Worm (Caenorhabditis elegans): Measurements from ENCODE around the gene F47B10.8.

Gene F47B10.8

ce11 chrX:10953834-10954233, 43.2 kb upstream of the F47B10.8 start, which contains the start of gene pbo-4:
Gene pbo-4, plus strand, starts transcription at chrX:10954134.
- TF ChIP-seq spr-3 (GFP tag; optimal IDR thresholded peaks at IDR 0.05) (no peak), mdt-29 (GFP tag; IDR thresholded peaks at IDR 0.05) (no peak), mep-1 (tag; optimal IDR thresholded peaks at IDR 0.05) (no peak), lin-39 (tag; optimal IDR thresholded peaks at IDR 0.05) (no peak), sdz-12 (GFP tag; optimal IDR thresholded peaks at IDR 0.05) (no peak), gei-8 (GFP tag; optimal IDR thresholded peaks at IDR 0.05) (no peak), ztf-7 (tag; optimal IDR thresholded peaks at IDR 0.05) (no peak), tra-1 (GFP tag; IDR thresholded peaks at IDR 0.05) (no peak), F44E2.7 (GFP tag; IDR thresholded peaks at IDR 0.05) (no peak), lin-1 (GFP tag; IDR thresholded peaks at IDR 0.05) (no peak), nhr-237 (tag; optimal IDR thresholded peaks at IDR 0.05) (no peak), aly-2 (tag; optimal IDR thresholded peaks at IDR 0.05) (no peak), lsy-2 (tag; optimal IDR thresholded peaks at IDR 0.05) (no peak), aha-1 (tag) (no peak), ceh-62 (tag; optimal IDR thresholded peaks at IDR 0.05) (no peak)

ce11 chrX:10951922-10952321, 41.3 kb upstream of the F47B10.8 start:
- no peak for TF ChIP-seq aha-1 (tag)
- no peak for TF ChIP-seq ZK337.2 (GFP tag; IDR thresholded peaks at IDR 0.05)
- no peak for TF ChIP-seq D1046.2 (GFP tag; IDR thresholded peaks at IDR 0.05)
- no peak for TF ChIP-seq Y105C5A.15 (GFP tag; IDR thresholded peaks at IDR 0.05)
- TF ChIP-seq lin-15B (tag; optimal IDR thresholded peaks at IDR 0.05) = no peak
- TF ChIP-seq ctbp-1 (GFP tag; IDR thresholded peaks at IDR 0.05) = no peak
- no peak for TF ChIP-seq daf-8 (GFP tag; IDR thresholded peaks at IDR 0.05)
- no peak for TF ChIP-seq dmd-8 (GFP tag; IDR thresholded peaks at IDR 0.05)
- peak; percentile 39 for TF ChIP-seq dve-1 (tag; optimal IDR thresholded peaks at IDR 0.05; ENCODE audit: insufficient read depth)
- no peak for TF ChIP-seq zfp-2 (tag; optimal IDR thresholded peaks at IDR 0.05)
- TF ChIP-seq ztf-7 (tag; optimal IDR thresholded peaks at IDR 0.05) = no peak
- TF ChIP-seq dmd-6 (GFP tag; IDR thresholded peaks at IDR 0.05) = 0 out of 2 replicates have a peak, but pooled peaks have one; percentile 15
- TF ChIP-seq php-3 (GFP tag; IDR thresholded peaks at IDR 0.05) = peak; percentile 88
- TF ChIP-seq daf-16 (GFP tag; optimal IDR thresholded peaks at IDR 0.05) = no peak
- peak; percentile 66 for TF ChIP-seq daf-16 (tag; optimal IDR thresholded peaks at IDR 0.05)
- no peak for TF ChIP-seq ZK546.5 (tag; optimal IDR thresholded peaks at IDR 0.05)
- no peak for TF ChIP-seq sdz-12 (GFP tag; optimal IDR thresholded peaks at IDR 0.05)
- TF ChIP-seq lin-29 (GFP tag; IDR thresholded peaks at IDR 0.05) = no peak
- no peak for TF ChIP-seq F49E8.2 (tag; optimal IDR thresholded peaks at IDR 0.05; ENCODE audit: borderline replicate concordance)
- TF ChIP-seq snpc-1.2 (GFP tag; IDR thresholded peaks at IDR 0.05) = no peak
- TF ChIP-seq mep-1 (tag; optimal IDR thresholded peaks at IDR 0.05) = no peak
- TF ChIP-seq nhr-48 (tag; optimal IDR thresholded peaks at IDR 0.05) = peak; percentile 39
- TF ChIP-seq nhr-102 (tag; optimal IDR thresholded peaks at IDR 0.05) = no peak
- TF ChIP-seq dpl-1 (GFP tag; optimal IDR thresholded peaks at IDR 0.05) = no peak
- no peak for TF ChIP-seq F44E2.7 (GFP tag; IDR thresholded peaks at IDR 0.05)
- TF ChIP-seq unc-39 (tag; optimal IDR thresholded peaks at IDR 0.05) = no peak
- no peak for TF ChIP-seq T26A8.4 (GFP tag; IDR thresholded peaks at IDR 0.05)
- no peak for TF ChIP-seq Y75B8A.6 (GFP tag; IDR thresholded peaks at IDR 0.05)
- no peak for TF ChIP-seq ceh-28 (tag; optimal IDR thresholded peaks at IDR 0.05)
- TF ChIP-seq nhr-111 (GFP tag; optimal IDR thresholded peaks at IDR 0.05) = no peak
- TF ChIP-seq nhr-42 (GFP tag; IDR thresholded peaks at IDR 0.05) = no peak
- TF ChIP-seq egl-43 (GFP tag; IDR thresholded peaks at IDR 0.05) = no peak
- no peak for TF ChIP-seq zip-2 (tag; optimal IDR thresholded peaks at IDR 0.05)
- TF ChIP-seq nhr-41 (GFP tag; IDR thresholded peaks at IDR 0.05) = no peak
- no peak for TF ChIP-seq lin-1 (GFP tag; IDR thresholded peaks at IDR 0.05)
- TF ChIP-seq hlh-11 (tag; optimal IDR thresholded peaks at IDR 0.05) = no peak
- TF ChIP-seq Y5F2A.4 (GFP tag; optimal IDR thresholded peaks at IDR 0.05) = no peak
- no peak for TF ChIP-seq aly-2 (tag; optimal IDR thresholded peaks at IDR 0.05)
- no peak for TF ChIP-seq zip-11 (GFP tag; IDR thresholded peaks at IDR 0.05)

All from whole organism, L4 larva.